Worm (Caenorhabditis elegans) whole organism, young adult: ENCODE data around the gene F45F2.10.

Experiments
- B0035.1 ChIP-seq: sonication (generic microtip); optimal IDR thresholded peaks from 2 replicates; lab custom pipeline; 2016; ENCODE audit warnings: missing genetic modification characterization, mild to moderate bottlenecking, missing compliant biosample characterization, missing genotype, missing genetic modification reagents
- F22D6.2 ChIP-seq: sonication (generic microtip); optimal IDR thresholded peaks from 2 replicates; lab custom pipeline; 2016; ENCODE audit warnings: mild to moderate bottlenecking, missing genetic modification characterization, missing compliant biosample characterization
- F23B12.7 ChIP-seq: sonication (generic microtip); optimal IDR thresholded peaks from 2 replicates; lab custom pipeline; 2017; ENCODE audit warnings: missing genetic modification characterization, mild to moderate bottlenecking, missing compliant biosample characterization, antibody characterized with exemption, moderate library complexity; ENCODE audit not compliant: insufficient read depth
- F39B2.1 ChIP-seq: fragments of 200-800 bp; sonication (Bioruptor generic); IDR thresholded peaks from 2 replicates; pipeline ENCODE4 v1.3.6; 2022; ENCODE audit warnings: missing genetic modification reagents, missing genetic modification characterization, missing compliant biosample characterization
- F57C9.4 ChIP-seq: sonication (generic microtip); optimal IDR thresholded peaks from 2 replicates; lab custom pipeline; 2017; ENCODE audit warnings: mild to moderate bottlenecking, missing genetic modification characterization, missing compliant biosample characterization
- Y53G8AR.9 ChIP-seq: fragments of 200-800 bp; sonication (Bioruptor generic); conservative IDR thresholded peaks from 2 replicates; pipeline ENCODE4 v1.3.6; 2022; ENCODE audit warnings: missing genetic modification reagents, missing genetic modification characterization, missing compliant biosample characterization
- Y56A3A.18 ChIP-seq: fragments of 200-800 bp; sonication (Bioruptor generic); IDR thresholded peaks from 2 replicates; pipeline ENCODE4 v1.3.6; 2022; ENCODE audit warnings: missing genetic modification reagents, missing genetic modification characterization, missing compliant biosample characterization
- Y79H2A.3 ChIP-seq: fragments of 200-800 bp; sonication (Bioruptor generic); conservative IDR thresholded peaks from 2 replicates; pipeline ENCODE4 v1.3.6; 2022; ENCODE audit warnings: missing genetic modification reagents, missing genetic modification characterization, missing compliant biosample characterization
- aptf-3 ChIP-seq: fragments of 200-800 bp; sonication (Bioruptor generic); IDR thresholded peaks from 2 replicates; pipeline ENCODE4 v1.3.6; 2022; ENCODE audit warnings: missing genetic modification characterization, missing compliant biosample characterization
- athp-1 ChIP-seq: sonication (generic microtip); optimal IDR thresholded peaks from 2 replicates; lab custom pipeline; 2017; ENCODE audit warnings: mild to moderate bottlenecking, missing genetic modification characterization, missing compliant biosample characterization
- attf-3 ChIP-seq: fragments of 200-800 bp; sonication (Bioruptor generic); conservative IDR thresholded peaks from 2 replicates; pipeline ENCODE4 v1.3.6; 2022; ENCODE audit warnings: missing genetic modification reagents, missing genetic modification characterization, missing compliant biosample characterization
- attf-5 ChIP-seq: fragments of 200-800 bp; sonication (Bioruptor generic); optimal IDR thresholded peaks from 2 replicates; lab custom pipeline; 2018; ENCODE audit warnings: mild to moderate bottlenecking, missing genetic modification characterization, missing compliant biosample characterization
- ccch-3 ChIP-seq: fragments of 200-800 bp; sonication (Bioruptor generic); optimal IDR thresholded peaks from 2 replicates; lab custom pipeline; 2018; ENCODE audit warnings: mild to moderate bottlenecking, missing genetic modification characterization, missing compliant biosample characterization
- cebp-2 ChIP-seq: fragments of 200-800 bp; sonication (Bioruptor generic); IDR thresholded peaks from 2 replicates; pipeline ENCODE4 v1.3.6; 2022; ENCODE audit warnings: missing genetic modification characterization, missing compliant biosample characterization
- ceh-40 ChIP-seq: fragments of 200-800 bp; sonication (Bioruptor generic); IDR thresholded peaks from 2 replicates; pipeline ENCODE4 v1.3.6; 2022; ENCODE audit warnings: missing genetic modification characterization, missing compliant biosample characterization
- ceh-79 ChIP-seq: sonication (generic microtip); optimal IDR thresholded peaks from 2 replicates; lab custom pipeline; 2017; ENCODE audit warnings: mild to moderate bottlenecking, missing genetic modification characterization, missing compliant biosample characterization
- efl-1 ChIP-seq: fragments of 150-350 bp; optimal IDR thresholded peaks from 2 replicates; lab custom pipeline; 2014; ENCODE audit warnings: missing biosample characterization, missing genetic modification reagents, missing genetic modification characterization
- egl-44 ChIP-seq: fragments of 200-800 bp; sonication (Bioruptor generic); IDR thresholded peaks from 2 replicates; pipeline ENCODE4 v1.3.6; 2022; ENCODE audit warnings: missing genetic modification reagents, missing genetic modification characterization, missing compliant biosample characterization
- ets-4 ChIP-seq: fragments of 200-800 bp; sonication (Bioruptor generic); optimal IDR thresholded peaks from 2 replicates; lab custom pipeline; 2018; ENCODE audit warnings: mild to moderate bottlenecking, missing genetic modification characterization, missing compliant biosample characterization
- fkh-3 ChIP-seq: sonication (generic microtip); optimal IDR thresholded peaks from 2 replicates; lab custom pipeline; 2016; ENCODE audit warnings: mild to moderate bottlenecking, missing genetic modification characterization, missing compliant biosample characterization
- gei-17 ChIP-seq: fragments of 200-800 bp; sonication (Bioruptor generic); optimal IDR thresholded peaks from 2 replicates; lab custom pipeline; 2018; ENCODE audit warnings: mild to moderate bottlenecking, missing genetic modification characterization, missing compliant biosample characterization
- him-1 ChIP-seq: sonication (generic microtip); optimal IDR thresholded peaks from 2 replicates; lab custom pipeline; 2016; ENCODE audit warnings: missing genotype, missing genetic modification reagents, missing genetic modification characterization, missing compliant biosample characterization
- hlh-12 ChIP-seq: sonication (generic microtip); optimal IDR thresholded peaks from 2 replicates; lab custom pipeline; 2016; ENCODE audit warnings: missing genetic modification characterization, missing compliant biosample characterization
- hmg-20 ChIP-seq: fragments of 200-800 bp; sonication (Bioruptor generic); IDR thresholded peaks from 2 replicates; pipeline ENCODE4 v1.3.6; 2022; ENCODE audit warnings: missing genetic modification reagents, missing genetic modification characterization, missing compliant biosample characterization
- hrde-1 ChIP-seq: sonication (generic microtip); optimal IDR thresholded peaks from 2 replicates; lab custom pipeline; 2016; ENCODE audit warnings: missing genetic modification characterization, mild to moderate bottlenecking, missing compliant biosample characterization, moderate library complexity, missing genotype, missing genetic modification reagents, borderline replicate concordance
- hsf-1 ChIP-seq: fragments of 200-800 bp; sonication (Bioruptor generic); IDR thresholded peaks from 2 replicates; pipeline ENCODE4 v1.3.6; 2022; ENCODE audit warnings: missing genetic modification reagents, missing genetic modification characterization, missing compliant biosample characterization
- lag-1 ChIP-seq: fragments of 200-800 bp; sonication (Bioruptor generic); IDR thresholded peaks from 2 replicates; pipeline ENCODE4 v1.3.6; 2022; ENCODE audit warnings: missing genetic modification reagents, missing genetic modification characterization, missing compliant biosample characterization
- let-607 ChIP-seq, 2 experiments: fragments of 200-800 bp in 1 of 2; sonication (Bioruptor generic) in 1 of 2; sonication (generic microtip) in 1 of 2; optimal IDR thresholded peaks; 2 replicates each; lab custom pipeline; 2016 to 2018; ENCODE audit warnings: mild to moderate bottlenecking in 2 of 2, missing compliant biosample characterization in 2 of 2, missing genetic modification characterization in 2 of 2, moderate library complexity in 2 of 2, missing genotype in 1 of 2
- lin-54 ChIP-seq: fragments of 200-800 bp; sonication (Bioruptor generic); optimal IDR thresholded peaks from 2 replicates; lab custom pipeline; 2018; ENCODE audit warnings: mild to moderate bottlenecking, missing genetic modification characterization, missing compliant biosample characterization
- lsl-1 ChIP-seq: fragments of 200-800 bp; sonication (Bioruptor generic); optimal IDR thresholded peaks from 2 replicates; lab custom pipeline; 2018; ENCODE audit warnings: mild to moderate bottlenecking, missing genetic modification characterization, moderate library complexity, missing compliant biosample characterization
- lsy-27 ChIP-seq: sonication (generic microtip); optimal IDR thresholded peaks from 2 replicates; lab custom pipeline; 2017; ENCODE audit warnings: missing genetic modification characterization, mild to moderate bottlenecking, missing compliant biosample characterization, antibody characterized with exemption, missing genotype, borderline replicate concordance; ENCODE audit not compliant: insufficient read depth
- madf-6 ChIP-seq: fragments of 200-800 bp; sonication (Bioruptor generic); IDR thresholded peaks from 2 replicates; pipeline ENCODE4 v1.3.6; 2022; ENCODE audit warnings: missing genetic modification reagents, missing genetic modification characterization, missing compliant biosample characterization
- mel-28 ChIP-seq: sonication (generic microtip); optimal IDR thresholded peaks from 2 replicates; lab custom pipeline; 2016; ENCODE audit warnings: borderline replicate concordance, mild to moderate bottlenecking, missing genetic modification characterization, missing compliant biosample characterization
- mes-4 ChIP-seq: sonication (generic microtip); optimal IDR thresholded peaks from 2 replicates; lab custom pipeline; 2016; ENCODE audit warnings: missing genotype, missing genetic modification characterization, missing compliant biosample characterization
- mxl-1 ChIP-seq: sonication (generic microtip); optimal IDR thresholded peaks from 2 replicates; lab custom pipeline; 2016; ENCODE audit warnings: missing genetic modification characterization, missing compliant biosample characterization
- nfya-1 ChIP-seq: sonication (generic microtip); optimal IDR thresholded peaks from 2 replicates; lab custom pipeline; 2017; ENCODE audit warnings: antibody characterized with exemption, missing compliant biosample characterization, missing genetic modification characterization, borderline replicate concordance; ENCODE audit not compliant: insufficient read depth
- nfya-2 ChIP-seq: fragments of 200-800 bp; sonication (Bioruptor generic); IDR thresholded peaks from 2 replicates; pipeline ENCODE4 v1.3.6; 2022; ENCODE audit warnings: missing genetic modification reagents, missing genetic modification characterization, missing compliant biosample characterization
- nfyb-1 ChIP-seq: fragments of 200-800 bp; sonication (Bioruptor generic); IDR thresholded peaks from 2 replicates; pipeline ENCODE4 v1.3.6; 2022; ENCODE audit warnings: missing genetic modification reagents, missing genetic modification characterization, missing compliant biosample characterization
- nhr-27 ChIP-seq: fragments of 200-800 bp; sonication (Bioruptor generic); optimal IDR thresholded peaks from 2 replicates; lab custom pipeline; 2018; ENCODE audit warnings: mild to moderate bottlenecking, missing genetic modification characterization, moderate library complexity, missing compliant biosample characterization
- sdz-38 ChIP-seq: sonication (generic microtip); optimal IDR thresholded peaks from 2 replicates; lab custom pipeline; 2016; ENCODE audit warnings: missing genotype, missing genetic modification characterization, missing compliant biosample characterization
- snpc-1.1 ChIP-seq: sonication (generic microtip); optimal IDR thresholded peaks from 2 replicates; lab custom pipeline; 2017; ENCODE audit warnings: missing genetic modification characterization, mild to moderate bottlenecking, missing compliant biosample characterization, antibody characterized with exemption, moderate library complexity, missing genotype, missing genetic modification reagents; ENCODE audit not compliant: insufficient read depth
- somi-1 ChIP-seq: fragments of 200-800 bp; sonication (Bioruptor generic); optimal IDR thresholded peaks from 2 replicates; lab custom pipeline; 2018; ENCODE audit warnings: mild to moderate bottlenecking, missing genetic modification characterization, missing compliant biosample characterization
- unc-62 ChIP-seq: fragments of 150-350 bp; optimal IDR thresholded peaks from 2 replicates; lab custom pipeline; 2014; ENCODE audit warnings: missing biosample characterization, missing genetic modification reagents, missing genetic modification characterization
- xnd-1 ChIP-seq: sonication (generic microtip); optimal IDR thresholded peaks from 2 replicates; lab custom pipeline; 2016; ENCODE audit warnings: missing genotype, missing genetic modification reagents, missing genetic modification characterization, missing compliant biosample characterization
- zim-3 ChIP-seq: sonication (generic microtip); optimal IDR thresholded peaks from 2 replicates; lab custom pipeline; 2017; ENCODE audit warnings: mild to moderate bottlenecking, missing genetic modification characterization, moderate library complexity, missing compliant biosample characterization
- ztf-18 ChIP-seq: sonication (generic microtip); optimal IDR thresholded peaks from 2 replicates; lab custom pipeline; 2016; ENCODE audit warnings: missing genotype, mild to moderate bottlenecking, missing genetic modification characterization, missing compliant biosample characterization
- ztf-22 ChIP-seq: fragments of 200-800 bp; sonication (Bioruptor generic); optimal IDR thresholded peaks from 2 replicates; lab custom pipeline; 2018; ENCODE audit warnings: mild to moderate bottlenecking, missing genetic modification characterization, moderate library complexity, missing compliant biosample characterization
- ztf-3 ChIP-seq: fragments of 200-800 bp; sonication (Bioruptor generic); optimal IDR thresholded peaks from 2 replicates; lab custom pipeline; 2018; ENCODE audit warnings: mild to moderate bottlenecking, missing genetic modification characterization, missing compliant biosample characterization

The F45F2.10 gene

DNA sequence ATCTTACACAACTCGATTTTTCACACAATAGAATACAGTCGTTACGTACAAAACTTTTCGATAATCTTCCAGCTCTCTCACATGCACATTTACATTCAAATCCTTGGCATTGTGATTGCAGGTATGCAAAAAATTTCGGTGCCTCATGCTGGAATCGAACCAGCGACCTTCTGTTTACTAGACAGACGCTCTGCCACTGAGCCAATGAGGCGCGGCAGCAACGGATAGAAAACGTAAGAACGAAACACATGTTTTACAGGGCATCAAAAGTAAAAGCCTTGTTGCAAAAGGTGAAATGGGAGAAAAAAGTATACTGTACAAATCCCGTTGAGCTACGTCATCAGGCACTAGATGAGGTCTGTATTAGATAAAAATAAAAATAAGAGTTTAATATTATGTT, 22.7 kb downstream of the F45F2.10 start (continued):
- TF ChIP-seq Y79H2A.3 (GFP tag; lab: Robert Waterston, UW), result no peak
- TF ChIP-seq nhr-27 (tag; lab: Kevin White, UChicago), result peak; percentile 13
- no peak for TF ChIP-seq nfya-2
- TF ChIP-seq nfyb-1 (GFP tag; lab: Robert Waterston, UW), result no peak
- TF ChIP-seq F39B2.1, result no peak
- TF ChIP-seq efl-1, result no peak
- TF ChIP-seq sdz-38, result no peak
- TF ChIP-seq lsl-1 (GFP tag; lab: Kevin White, UChicago), result peak; percentile 39
- no peak for TF ChIP-seq unc-62 (GFP tag; lab: Kevin White, UChicago)
- TF ChIP-seq let-607 (tag; optimal IDR thresholded peaks at IDR 0.05; lab: Kevin White, UChicago), result no peak
- no peak for TF ChIP-seq lag-1 (GFP tag; lab: Robert Waterston, UW)
- no peak for TF ChIP-seq ccch-3 (GFP tag; lab: Kevin White, UChicago)
- no peak for TF ChIP-seq mel-28 (tag; lab: Kevin White, UChicago)
- 0 out of 2 replicates have a peak, but pooled peaks have one; percentile 44 for TF ChIP-seq cebp-2 (GFP tag; lab: Robert Waterston, UW)
- TF ChIP-seq fkh-3 (tag; lab: Kevin White, UChicago), result no peak
- no peak for TF ChIP-seq ceh-79 (tag; lab: Kevin White, UChicago)
- TF ChIP-seq F57C9.4, result no peak
- peak; percentile 49 for TF ChIP-seq mxl-1 (tag; lab: Kevin White, UChicago)
- TF ChIP-seq hsf-1 (GFP tag; lab: Robert Waterston, UW), result peak; percentile 60; the same call in 1 of the 2 replicates
- no peak for TF ChIP-seq lsy-27 (tag; lab: Kevin White, UChicago)
- TF ChIP-seq somi-1 (GFP tag; lab: Kevin White, UChicago), result peak; percentile 11
- TF ChIP-seq mes-4 (tag; lab: Kevin White, UChicago), result no peak
- no peak for TF ChIP-seq ets-4 (GFP tag; lab: Kevin White, UChicago)
- TF ChIP-seq ceh-40 (GFP tag; lab: Robert Waterston, UW), result peak; percentile 63; the same call in 1 of the 2 replicates
- no peak for TF ChIP-seq gei-17 (GFP tag; lab: Kevin White, UChicago)
- 0 out of 2 replicates have a peak, but pooled peaks have one; percentile 26 for TF ChIP-seq egl-44
- TF ChIP-seq snpc-1.1 (tag; lab: Kevin White, UChicago), result peak; percentile 68
- TF ChIP-seq attf-5, result peak; percentile 43
- peak; percentile 13; the same call in 1 of the 2 replicates for TF ChIP-seq madf-6 (GFP tag; lab: Robert Waterston, UW)
- TF ChIP-seq ztf-3 (GFP tag; lab: Kevin White, UChicago), result no peak
- TF ChIP-seq athp-1 (tag; lab: Kevin White, UChicago), result no peak
- TF ChIP-seq him-1 (tag; lab: Kevin White, UChicago), result peak; percentile 89
- TF ChIP-seq hmg-20 (GFP tag; lab: Robert Waterston, UW), result no peak
- 0 out of 2 replicates have a peak, but pooled peaks have one; percentile 40 for TF ChIP-seq attf-3 (GFP tag; lab: Robert Waterston, UW)
- no peak for TF ChIP-seq xnd-1
- TF ChIP-seq hlh-12, result no peak
- TF ChIP-seq F23B12.7 (tag; lab: Kevin White, UChicago), result peak; percentile 58
- TF ChIP-seq B0035.1, result no peak
- TF ChIP-seq hrde-1 (tag; lab: Kevin White, UChicago), result peak; percentile 6
- TF ChIP-seq zim-3, result no peak
- no peak for TF ChIP-seq F22D6.2
- TF ChIP-seq aptf-3 (GFP tag; lab: Robert Waterston, UW), result no peak
- peak; percentile 29 for TF ChIP-seq lin-54
- 0 out of 2 replicates have a peak, but pooled peaks have one; percentile 14 for TF ChIP-seq Y56A3A.18 (GFP tag; lab: Robert Waterston, UW)
- peak; percentile 47 for TF ChIP-seq ztf-18 (tag; lab: Kevin White, UChicago)
- TF ChIP-seq ztf-22 (GFP tag; lab: Kevin White, UChicago), result no peak
- TF ChIP-seq nfya-1 (tag; lab: Kevin White, UChicago), result no peak
- TF ChIP-seq Y53G8AR.9 (GFP tag; lab: Robert Waterston, UW), result peak; percentile 46; the same call in 1 of the 2 replicates
